Worm (Caenorhabditis elegans) whole organism, L3 larva: ENCODE results near the gene mig-2.

ENCODE experiments used
- aly-2 ChIP-seq: fragments of 150-350 bp; optimal IDR thresholded peaks from 2 replicates; lab custom pipeline; 2014; ENCODE audit warnings: missing biosample characterization, missing genetic modification characterization
- elt-3 ChIP-seq, 3 experiments: fragments of 150-350 bp in 1 of 3; sonication (generic microtip) in 2 of 3; optimal IDR thresholded peaks; 2 replicates in 2 of 3; 4 replicates in 1 of 3; lab custom pipeline; 2014 to 2017; ENCODE audit warnings: missing biosample characterization in 3 of 3, missing genetic modification characterization in 3 of 3
- hmg-11 ChIP-seq: sonication (generic microtip); optimal IDR thresholded peaks from 2 replicates; lab custom pipeline; 2016; ENCODE audit warnings: missing genetic modification characterization, missing compliant biosample characterization
- nhr-11 ChIP-seq: fragments of 150-350 bp; optimal IDR thresholded peaks from 2 replicates; lab custom pipeline; 2014; ENCODE audit warnings: missing biosample characterization, missing genetic modification characterization
- sea-2 ChIP-seq: fragments of 150-350 bp; sonication (generic microtip); optimal IDR thresholded peaks from 4 replicates; lab custom pipeline; 2014; ENCODE audit warnings: missing biosample characterization, missing genetic modification reagents, missing genetic modification characterization
- snpc-4 ChIP-seq: fragments of 150-350 bp; optimal IDR thresholded peaks from 2 replicates; lab custom pipeline; 2014; ENCODE audit warnings: missing biosample characterization, missing genetic modification characterization
- unc-39 ChIP-seq: sonication (generic microtip); optimal IDR thresholded peaks from 4 replicates; lab custom pipeline; 2017; ENCODE audit warnings: missing biosample characterization, missing genetic modification characterization
- unc-62 ChIP-seq: fragments of 150-350 bp; sonication (generic microtip); optimal IDR thresholded peaks from 4 replicates; lab custom pipeline; 2014; ENCODE audit warnings: missing biosample characterization, missing genetic modification reagents, missing genetic modification characterization
- zag-1 ChIP-seq: fragments of 150-350 bp; optimal IDR thresholded peaks from 2 replicates; lab custom pipeline; 2014; ENCODE audit warnings: missing biosample characterization, missing genetic modification characterization

ce11 chrX:11563663-11564062 lies 15.3 kb downstream of the mig-2 start, which contains the start of gene trpp-9:
- TF ChIP-seq unc-39 (tag; lab: Kevin White, UChicago) (no peak), nhr-11 (tag; lab: Kevin White, UChicago) (no peak), hmg-11 (tag; lab: Kevin White, UChicago) (peak; percentile 82), zag-1 (tag; lab: Kevin White, UChicago) (no peak), aly-2 (tag; lab: Kevin White, UChicago) (no peak), elt-3 (tag; optimal IDR thresholded peaks at IDR 0.05; lab: Kevin White, UChicago) (no peak), snpc-4 (peak; percentile 52), unc-62 (GFP tag; lab: Kevin White, UChicago) (no peak), sea-2 (GFP tag; lab: Kevin White, UChicago) (no peak)
